Fruit fly (Drosophila melanogaster) whole organism, embryonic: Measurements from ENCODE around the gene dUTPase.

Experiments
- B-H2 ChIP-seq: fragments of 200-800 bp; sonication (Bioruptor generic); optimal IDR thresholded peaks from 2 replicates; lab custom pipeline; 2018; ENCODE audit warnings: missing biosample characterization, mild to moderate bottlenecking, missing genetic modification characterization
- Blimp-1 ChIP-seq: fragments of 200-800 bp; sonication (Bioruptor generic); optimal IDR thresholded peaks from 3 replicates; lab custom pipeline; 2018; ENCODE audit warnings: missing biosample characterization, missing genetic modification characterization, mild to moderate bottlenecking, moderate library complexity, missing genetic modification reagents
- CG10543 ChIP-seq: fragments of 200-800 bp; sonication (Bioruptor generic); optimal IDR thresholded peaks from 3 replicates; lab custom pipeline; 2017; ENCODE audit warnings: missing biosample characterization, mild to moderate bottlenecking, missing genetic modification characterization, moderate library complexity
- CG10654 ChIP-seq: fragments of 200-800 bp; sonication (Bioruptor generic); optimal IDR thresholded peaks from 2 replicates; lab custom pipeline; 2016; ENCODE audit warnings: missing biosample characterization, missing genetic modification characterization
- CG12071 ChIP-seq: fragments of 200-800 bp; sonication (Bioruptor generic); optimal IDR thresholded peaks from 3 replicates; lab custom pipeline; 2018; ENCODE audit warnings: missing biosample characterization, mild to moderate bottlenecking, missing genetic modification characterization
- CG14050 ChIP-seq: fragments of 200-800 bp; sonication (Bioruptor generic); IDR thresholded peaks from 3 replicates; pipeline ENCODE4 v1.3.6; 2022; ENCODE audit warnings: missing biosample characterization, missing genetic modification characterization
- CG18599 ChIP-seq: fragments of 200-800 bp; sonication (Bioruptor generic); optimal IDR thresholded peaks from 3 replicates; lab custom pipeline; 2017; ENCODE audit warnings: missing biosample characterization, missing genetic modification characterization, mild to moderate bottlenecking, moderate library complexity, missing genetic modification reagents
- CG2116 ChIP-seq: fragments of 200-800 bp; sonication (Bioruptor generic); optimal IDR thresholded peaks from 3 replicates; lab custom pipeline; 2018; ENCODE audit warnings: missing biosample characterization, mild to moderate bottlenecking, missing genetic modification characterization
- CG2678 ChIP-seq: fragments of 200-800 bp; sonication (Bioruptor generic); optimal IDR thresholded peaks from 3 replicates; lab custom pipeline; 2019; ENCODE audit warnings: missing biosample characterization, mild to moderate bottlenecking, missing genetic modification characterization, moderate library complexity
- CG2889 ChIP-seq: fragments of 200-800 bp; sonication (Bioruptor generic); IDR thresholded peaks from 3 replicates; pipeline ENCODE4 v1.3.6; 2022; ENCODE audit warnings: missing biosample characterization, missing genetic modification characterization
- CG30431 ChIP-seq: fragments of 200-800 bp; sonication (Bioruptor generic); optimal IDR thresholded peaks from 2 replicates; lab custom pipeline; 2017; ENCODE audit warnings: missing biosample characterization, missing genetic modification characterization
- CG3065 ChIP-seq: fragments of 200-800 bp; sonication (Bioruptor generic); optimal IDR thresholded peaks from 2 replicates; lab custom pipeline; 2016; ENCODE audit warnings: missing biosample characterization, missing genetic modification characterization
- CG31441 ChIP-seq: fragments of 200-800 bp; sonication (Bioruptor generic); IDR thresholded peaks from 2 replicates; pipeline ENCODE4 v1.3.6; 2022; ENCODE audit warnings: missing biosample characterization, missing genetic modification characterization
- CG33213 ChIP-seq: fragments of 200-800 bp; sonication (Bioruptor generic); optimal IDR thresholded peaks from 3 replicates; lab custom pipeline; 2016; ENCODE audit warnings: missing biosample characterization, missing genetic modification characterization
- CG5953 ChIP-seq: fragments of 200-800 bp; sonication (Bioruptor generic); IDR thresholded peaks from 2 replicates; pipeline ENCODE4 v1.3.6; 2022; ENCODE audit warnings: missing biosample characterization, missing genetic modification characterization
- CG7271 ChIP-seq: fragments of 200-800 bp; sonication (Bioruptor generic); optimal IDR thresholded peaks from 2 replicates; lab custom pipeline; 2018; ENCODE audit warnings: missing biosample characterization, mild to moderate bottlenecking, missing genetic modification characterization, moderate library complexity
- CG7745 ChIP-seq: fragments of 200-800 bp; sonication (Bioruptor generic); optimal IDR thresholded peaks from 2 replicates; lab custom pipeline; 2018; ENCODE audit warnings: missing biosample characterization, mild to moderate bottlenecking, missing genetic modification characterization, moderate library complexity
- CG9215 ChIP-seq: fragments of 200-800 bp; sonication (Bioruptor generic); IDR thresholded peaks from 2 replicates; pipeline ENCODE4 v1.3.6; 2022; ENCODE audit warnings: missing biosample characterization, missing genetic modification characterization
- CG9817 ChIP-seq: fragments of 200-800 bp; sonication (Bioruptor generic); optimal IDR thresholded peaks from 2 replicates; lab custom pipeline; 2018; ENCODE audit warnings: missing biosample characterization, mild to moderate bottlenecking, missing genetic modification characterization, moderate library complexity
- CHES-1-like ChIP-seq: fragments of 200-800 bp; sonication (Bioruptor generic); optimal IDR thresholded peaks from 2 replicates; lab custom pipeline; 2016; ENCODE audit warnings: missing biosample characterization, missing genetic modification characterization
- Drgx ChIP-seq: fragments of 200-800 bp; sonication (Bioruptor generic); IDR thresholded peaks from 2 replicates; pipeline ENCODE4 v1.3.6; 2022; ENCODE audit warnings: missing biosample characterization, missing genetic modification characterization
- Fer3 ChIP-seq: fragments of 200-800 bp; sonication (Bioruptor generic); optimal IDR thresholded peaks from 2 replicates; lab custom pipeline; 2018; ENCODE audit warnings: missing biosample characterization, mild to moderate bottlenecking, missing genetic modification characterization, moderate library complexity
- HHEX ChIP-seq: fragments of 200-800 bp; sonication (Bioruptor generic); optimal IDR thresholded peaks from 3 replicates; lab custom pipeline; 2017; ENCODE audit warnings: missing biosample characterization, mild to moderate bottlenecking, missing genetic modification characterization, missing genetic modification reagents
- HLHmδ ChIP-seq: fragments of 200-800 bp; sonication (Bioruptor generic); optimal IDR thresholded peaks from 2 replicates; lab custom pipeline; 2018; ENCODE audit warnings: missing biosample characterization, mild to moderate bottlenecking, missing genetic modification characterization, moderate library complexity
- Lpt ChIP-seq: fragments of >200 bp; optimal IDR thresholded peaks from 2 replicates; lab custom pipeline; 2018; ENCODE audit warnings: missing biosample characterization, missing genetic modification characterization
- Nf-YB ChIP-seq: fragments of 200-800 bp; sonication (Bioruptor generic); optimal IDR thresholded peaks from 3 replicates; lab custom pipeline; 2019; ENCODE audit warnings: missing biosample characterization, mild to moderate bottlenecking, missing genetic modification characterization, moderate library complexity
- Ravus ChIP-seq: fragments of 200-800 bp; sonication (Bioruptor generic); IDR thresholded peaks from 2 replicates; pipeline ENCODE4 v1.3.6; 2022; ENCODE audit warnings: missing biosample characterization, missing genetic modification characterization
- Taf1 ChIP-seq: fragments of 200-800 bp; sonication (Bioruptor generic); IDR thresholded peaks from 2 replicates; pipeline ENCODE4 v1.3.6; 2022; ENCODE audit warnings: missing biosample characterization, missing genetic modification characterization
- al ChIP-seq: fragments of 200-800 bp; sonication (Bioruptor generic); IDR thresholded peaks from 2 replicates; pipeline ENCODE4 v1.3.6; 2022; ENCODE audit warnings: missing biosample characterization, missing genetic modification characterization
- az2 ChIP-seq: fragments of 200-800 bp; sonication (Bioruptor generic); optimal IDR thresholded peaks from 3 replicates; lab custom pipeline; 2016; ENCODE audit warnings: missing biosample characterization, missing genetic modification characterization
- bsh ChIP-seq, 2 experiments: fragments of 200-800 bp; sonication (Bioruptor generic); optimal IDR thresholded peaks; 2 replicates each; lab custom pipeline; 2017 to 2018; ENCODE audit warnings: mild to moderate bottlenecking in 2 of 2, missing biosample characterization in 2 of 2, missing genetic modification characterization in 2 of 2, moderate library complexity in 1 of 2
- chif ChIP-seq, 2 experiments: fragments of 200-800 bp; sonication (Bioruptor generic); optimal IDR thresholded peaks; 3 replicates each; lab custom pipeline; 2016; ENCODE audit warnings: missing biosample characterization in 2 of 2, missing genetic modification characterization in 2 of 2
- chn ChIP-seq: fragments of 200-800 bp; sonication (Bioruptor generic); optimal IDR thresholded peaks from 2 replicates; lab custom pipeline; 2016; ENCODE audit warnings: missing biosample characterization, missing genetic modification characterization
- dimm ChIP-seq: fragments of 200-800 bp; sonication (Bioruptor generic); IDR thresholded peaks from 2 replicates; pipeline ENCODE4 v1.3.6; 2022; ENCODE audit warnings: missing biosample characterization, missing genetic modification characterization
- exex ChIP-seq: fragments of 200-800 bp; sonication (Bioruptor generic); optimal IDR thresholded peaks from 4 replicates; lab custom pipeline; 2018; ENCODE audit warnings: missing biosample characterization, mild to moderate bottlenecking, missing genetic modification characterization, moderate library complexity
- eyg ChIP-seq: fragments of 200-800 bp; sonication (Bioruptor generic); optimal IDR thresholded peaks from 3 replicates; lab custom pipeline; 2016; ENCODE audit warnings: missing biosample characterization, missing genetic modification characterization
- grau ChIP-seq: fragments of 200-800 bp; optimal IDR thresholded peaks from 3 replicates; lab custom pipeline; 2019; ENCODE audit warnings: missing biosample characterization, mild to moderate bottlenecking, missing genetic modification characterization, moderate library complexity
- gsb-n ChIP-seq: fragments of 200-800 bp; sonication (Bioruptor generic); optimal IDR thresholded peaks from 3 replicates; lab custom pipeline; 2018; ENCODE audit warnings: missing biosample characterization, mild to moderate bottlenecking, missing genetic modification characterization
- kay ChIP-seq: fragments of 200-800 bp; sonication (Bioruptor generic); optimal IDR thresholded peaks from 2 replicates; lab custom pipeline; 2016; ENCODE audit warnings: missing biosample characterization, missing genetic modification characterization
- luna ChIP-seq: fragments of 200-800 bp; sonication (Bioruptor generic); optimal IDR thresholded peaks from 2 replicates; lab custom pipeline; 2016; ENCODE audit warnings: missing biosample characterization, missing genetic modification characterization
- org-1 ChIP-seq: fragments of 200-800 bp; sonication (Bioruptor generic); optimal IDR thresholded peaks from 2 replicates; lab custom pipeline; 2017; ENCODE audit warnings: missing biosample characterization, missing genetic modification characterization
- p53 ChIP-seq: fragments of 200-800 bp; sonication (Bioruptor generic); optimal IDR thresholded peaks from 2 replicates; lab custom pipeline; 2016; ENCODE audit warnings: missing biosample characterization, missing genetic modification characterization
- psq ChIP-seq: fragments of 200-800 bp; sonication (Bioruptor generic); optimal IDR thresholded peaks from 2 replicates; lab custom pipeline; 2017; ENCODE audit warnings: missing biosample characterization, missing genetic modification characterization
- scrt ChIP-seq: fragments of 200-800 bp; sonication (Bioruptor generic); optimal IDR thresholded peaks from 2 replicates; lab custom pipeline; 2018; ENCODE audit warnings: missing biosample characterization, mild to moderate bottlenecking, missing genetic modification characterization, moderate library complexity
- slou ChIP-seq: fragments of 200-800 bp; sonication (Bioruptor generic); optimal IDR thresholded peaks from 3 replicates; lab custom pipeline; 2016; ENCODE audit warnings: missing biosample characterization, missing genetic modification characterization
- sob ChIP-seq: fragments of 200-800 bp; sonication (Bioruptor generic); IDR thresholded peaks from 2 replicates; pipeline ENCODE4 v1.3.6; 2022; ENCODE audit warnings: missing biosample characterization, missing genetic modification characterization
- sr ChIP-seq: fragments of 200-800 bp; sonication (Bioruptor generic); IDR thresholded peaks from 3 replicates; pipeline ENCODE4 v1.3.6; 2022; ENCODE audit warnings: missing biosample characterization, missing genetic modification characterization
- ssp ChIP-seq: fragments of 200-800 bp; sonication (Bioruptor generic); IDR thresholded peaks from 2 replicates; pipeline ENCODE4 v1.3.6; 2022; ENCODE audit warnings: missing biosample characterization, missing genetic modification characterization
- toy ChIP-seq: fragments of 200-800 bp; sonication (Bioruptor generic); IDR thresholded peaks from 2 replicates; pipeline ENCODE4 v1.3.6; 2022; ENCODE audit warnings: missing biosample characterization, missing genetic modification characterization
- usp ChIP-seq: fragments of >200 bp; optimal IDR thresholded peaks from 2 replicates; lab custom pipeline; 2017; ENCODE audit warnings: missing biosample characterization, missing genetic modification characterization
- wek ChIP-seq: fragments of 200-800 bp; sonication (Bioruptor generic); optimal IDR thresholded peaks from 3 replicates; lab custom pipeline; 2018; ENCODE audit warnings: missing biosample characterization, mild to moderate bottlenecking, missing genetic modification characterization, moderate library complexity

dUTPase gene

dm6 chr2L:10987370-10987853 is 23.7 kb upstream of the dUTPase start, which contains the start of the genes piwi and CG12253 (continued):
- TF ChIP-seq kay (GFP tag; lab: Kevin White, UChicago) (peak; percentile 29), Lpt (GFP tag; lab: Kevin White, UChicago) (no peak), scrt (GFP tag; lab: Kevin White, UChicago) (no peak), eyg (no peak), al (GFP tag; lab: Robert Waterston, UW) (peak; percentile 65; the same call in 1 of the 2 replicates), CG9817 (peak; percentile 78), chn (peak; percentile 22), Ravus (GFP tag; lab: Robert Waterston, UW) (no peak), CG18599 (no peak), HLHmδ (GFP tag; lab: Kevin White, UChicago) (no peak), exex (tag; lab: Kevin White, UChicago) (no peak), grau (tag; lab: Kevin White, UChicago) (peak; percentile 87), CG7271 (tag; lab: Kevin White, UChicago) (no peak), Blimp-1 (GFP tag; lab: Kevin White, UChicago) (no peak), Taf1 (no peak), CG33213 (GFP tag; lab: Kevin White, UChicago) (no peak), gsb-n (tag; lab: Kevin White, UChicago) (no peak), CG30431 (GFP tag; lab: Kevin White, UChicago) (no peak), CG5953 (GFP tag; lab: Robert Waterston, UW) (no peak), CG10654 (GFP tag; lab: Kevin White, UChicago) (peak; percentile 18), CG3065 (peak; percentile 53), usp (GFP tag; lab: Kevin White, UChicago) (no peak), CG14050 (GFP tag; lab: Robert Waterston, UW) (no peak; the same call in 1 of the 3 replicates), CHES-1-like (GFP tag; lab: Kevin White, UChicago) (peak; percentile 32), sob (GFP tag; lab: Robert Waterston, UW) (peak; percentile 85; the same call in 1 of the 2 replicates), CG9215 (GFP tag; lab: Robert Waterston, UW) (no peak), wek (GFP tag; lab: Kevin White, UChicago) (no peak), luna (no peak), bsh (GFP tag; optimal IDR thresholded peaks at IDR 0.05; lab: Kevin White, UChicago) (peak in 1 of 2 experiments; percentile 85), sr (GFP tag; lab: Robert Waterston, UW) (no peak), CG7745 (tag; lab: Kevin White, UChicago) (no peak), az2 (GFP tag; lab: Kevin White, UChicago) (peak; percentile 74), Fer3 (peak; percentile 47), dimm (no peak), slou (GFP tag; lab: Kevin White, UChicago) (peak; percentile 52), CG2889 (GFP tag; lab: Robert Waterston, UW) (peak; percentile 69; the same call in 2 of the 3 replicates), CG12071 (GFP tag; lab: Kevin White, UChicago) (no peak), CG2116 (GFP tag; lab: Kevin White, UChicago) (peak; percentile 57), chif (GFP tag; optimal IDR thresholded peaks at IDR 0.05; lab: Kevin White, UChicago) (peak; percentile 31 to 63), CG31441 (GFP tag; lab: Robert Waterston, UW) (no peak), HHEX (GFP tag; lab: Kevin White, UChicago) (no peak), p53 (GFP tag; lab: Kevin White, UChicago) (no peak), Nf-YB (GFP tag; lab: Kevin White, UChicago) (peak; percentile 70), org-1 (GFP tag; lab: Kevin White, UChicago) (peak; percentile 57), toy (no peak), CG10543 (GFP tag; lab: Kevin White, UChicago) (no peak), psq (GFP tag; lab: Kevin White, UChicago) (no peak), B-H2 (no peak), Drgx (GFP tag; lab: Robert Waterston, UW) (0 out of 2 replicates have a peak, but pooled peaks have one; percentile 11), CG2678 (tag; lab: Kevin White, UChicago) (no peak), ssp (no peak)
